Fruit fly (Drosophila melanogaster) whole organism, embryonic: ENCODE data around the gene ZnT77C.
A peak's percentile ranks its signal among the peaks of the same experiment; 100 is the strongest.

Source experiments
- Bteb2 ChIP-seq: fragments of 200-800 bp; sonication (Bioruptor generic); optimal IDR thresholded peaks from 2 replicates; lab custom pipeline; 2016; ENCODE audit warnings: missing biosample characterization, missing genetic modification characterization
- CG10366 ChIP-seq: fragments of 200-800 bp; sonication (Bioruptor generic); IDR thresholded peaks from 2 replicates; pipeline ENCODE4 v1.3.6; 2022; ENCODE audit warnings: missing biosample characterization, missing genetic modification characterization
- CG12659 ChIP-seq: fragments of 200-800 bp; sonication (Bioruptor generic); optimal IDR thresholded peaks from 3 replicates; lab custom pipeline; 2017; ENCODE audit warnings: mild to moderate bottlenecking, missing biosample characterization, missing genetic modification reagents, missing genetic modification characterization
- CG12942 ChIP-seq: fragments of 200-800 bp; sonication (Bioruptor generic); optimal IDR thresholded peaks from 3 replicates; lab custom pipeline; 2016; ENCODE audit warnings: missing biosample characterization, missing genetic modification characterization
- CG13296 ChIP-seq: fragments of 200-800 bp; sonication (Bioruptor generic); optimal IDR thresholded peaks from 3 replicates; lab custom pipeline; 2018; ENCODE audit warnings: missing biosample characterization, mild to moderate bottlenecking, missing genetic modification characterization
- CG14710 ChIP-seq: fragments of 200-800 bp; sonication (Bioruptor generic); optimal IDR thresholded peaks from 3 replicates; lab custom pipeline; 2019; ENCODE audit warnings: missing biosample characterization, mild to moderate bottlenecking, missing genetic modification characterization, moderate library complexity
- CG1602 ChIP-seq: fragments of 200-800 bp; sonication (Bioruptor generic); optimal IDR thresholded peaks from 3 replicates; lab custom pipeline; 2016; ENCODE audit warnings: missing biosample characterization, missing genetic modification characterization
- CG17186 ChIP-seq: fragments of 200-800 bp; sonication (Bioruptor generic); optimal IDR thresholded peaks from 3 replicates; lab custom pipeline; 2017; ENCODE audit warnings: missing biosample characterization, missing genetic modification reagents, missing genetic modification characterization
- CG18619 ChIP-seq: fragments of 200-800 bp; sonication (Bioruptor generic); optimal IDR thresholded peaks from 3 replicates; lab custom pipeline; 2017; ENCODE audit warnings: missing biosample characterization, mild to moderate bottlenecking, missing genetic modification characterization
- CG2120 ChIP-seq: fragments of 200-800 bp; sonication (Bioruptor generic); optimal IDR thresholded peaks from 3 replicates; lab custom pipeline; 2016; ENCODE audit warnings: missing biosample characterization, missing genetic modification characterization
- CG2129 ChIP-seq: fragments of 200-800 bp; sonication (Bioruptor generic); IDR thresholded peaks from 2 replicates; pipeline ENCODE4 v1.3.6; 2022; ENCODE audit warnings: missing biosample characterization, missing genetic modification characterization; ENCODE audit not compliant: partially characterized antibody
- CG2889 ChIP-seq: fragments of 200-800 bp; sonication (Bioruptor generic); IDR thresholded peaks from 3 replicates; pipeline ENCODE4 v1.3.6; 2022; ENCODE audit warnings: missing biosample characterization, missing genetic modification characterization
- CG31365 ChIP-seq: fragments of 200-800 bp; sonication (Bioruptor generic); optimal IDR thresholded peaks from 2 replicates; lab custom pipeline; 2018; ENCODE audit warnings: missing biosample characterization, mild to moderate bottlenecking, missing genetic modification characterization
- CG31441 ChIP-seq: fragments of 200-800 bp; sonication (Bioruptor generic); IDR thresholded peaks from 2 replicates; pipeline ENCODE4 v1.3.6; 2022; ENCODE audit warnings: missing biosample characterization, missing genetic modification characterization
- CG34422 ChIP-seq: fragments of 200-800 bp; sonication (Bioruptor generic); IDR thresholded peaks from 3 replicates; pipeline ENCODE4 v1.3.6; 2022; ENCODE audit warnings: missing biosample characterization, missing genetic modification characterization
- CG4424 ChIP-seq: fragments of 200-800 bp; sonication (Bioruptor generic); optimal IDR thresholded peaks from 3 replicates; lab custom pipeline; 2016; ENCODE audit warnings: missing biosample characterization, missing genetic modification characterization
- CG5180 ChIP-seq: fragments of 200-800 bp; sonication (Bioruptor generic); optimal IDR thresholded peaks from 3 replicates; lab custom pipeline; 2017; ENCODE audit warnings: missing biosample characterization, missing genetic modification characterization, mild to moderate bottlenecking, moderate library complexity, missing genetic modification reagents
- CG6175 ChIP-seq: fragments of 200-800 bp; sonication (Bioruptor generic); IDR thresholded peaks from 3 replicates; pipeline ENCODE4 v1.3.6; 2022; ENCODE audit warnings: missing biosample characterization, missing genetic modification characterization
- CG8290 ChIP-seq, 3 experiments: fragments of 200-800 bp; sonication (Bioruptor generic); optimal IDR thresholded peaks; 2 replicates each; lab custom pipeline; 2016 to 2019; ENCODE audit warnings: missing biosample characterization in 3 of 3, missing genetic modification characterization in 3 of 3, mild to moderate bottlenecking in 2 of 3, moderate library complexity in 1 of 3
- Chrac-16 ChIP-seq: fragments of 200-800 bp; sonication (Bioruptor generic); optimal IDR thresholded peaks from 3 replicates; lab custom pipeline; 2016; ENCODE audit warnings: missing biosample characterization, missing genetic modification characterization
- D ChIP-seq, 2 experiments: fragments of 200-800 bp in 1 of 2; fragments of >200 bp in 1 of 2; sonication (Bioruptor generic) in 1 of 2; optimal IDR thresholded peaks; 2 replicates in 1 of 2; 3 replicates in 1 of 2; lab custom pipeline; 2017; ENCODE audit warnings: mild to moderate bottlenecking in 1 of 2, missing biosample characterization in 1 of 2, missing genetic modification characterization in 1 of 2, missing genetic modification reagents in 1 of 2
- Dad ChIP-seq: fragments of 200-800 bp; sonication (Bioruptor generic); optimal IDR thresholded peaks from 3 replicates; lab custom pipeline; 2016; ENCODE audit warnings: missing biosample characterization, missing genetic modification characterization
- Dek ChIP-seq: fragments of 200-800 bp; sonication (Bioruptor generic); optimal IDR thresholded peaks from 3 replicates; lab custom pipeline; 2019; ENCODE audit warnings: missing biosample characterization, mild to moderate bottlenecking, missing genetic modification characterization, moderate library complexity
- Dip2 ChIP-seq: fragments of 200-800 bp; sonication (Bioruptor generic); IDR thresholded peaks from 2 replicates; pipeline ENCODE4 v1.3.6; 2022; ENCODE audit warnings: missing biosample characterization, missing genetic modification characterization
- HLH54F ChIP-seq: fragments of 200-800 bp; sonication (Bioruptor generic); optimal IDR thresholded peaks from 3 replicates; lab custom pipeline; 2016; ENCODE audit warnings: missing biosample characterization, missing genetic modification characterization
- Hand ChIP-seq: fragments of 200-800 bp; sonication (Bioruptor generic); optimal IDR thresholded peaks from 2 replicates; lab custom pipeline; 2017; ENCODE audit warnings: mild to moderate bottlenecking, missing biosample characterization, missing genetic modification reagents, missing genetic modification characterization
- Hmr ChIP-seq: fragments of 200-800 bp; sonication (Bioruptor generic); optimal IDR thresholded peaks from 3 replicates; lab custom pipeline; 2017; ENCODE audit warnings: mild to moderate bottlenecking, missing biosample characterization, missing genetic modification reagents, missing genetic modification characterization
- Hr3 ChIP-seq: fragments of 200-800 bp; sonication (Bioruptor generic); optimal IDR thresholded peaks from 3 replicates; lab custom pipeline; 2016; ENCODE audit warnings: missing biosample characterization, missing genetic modification characterization
- Myb ChIP-seq: fragments of 200-800 bp; sonication (Bioruptor generic); optimal IDR thresholded peaks from 2 replicates; lab custom pipeline; 2016; ENCODE audit warnings: missing biosample characterization, missing genetic modification characterization
- Neu2 ChIP-seq: fragments of 200-800 bp; sonication (Bioruptor generic); optimal IDR thresholded peaks from 3 replicates; lab custom pipeline; 2016; ENCODE audit warnings: missing biosample characterization, missing genetic modification characterization, borderline replicate concordance
- Sry-β ChIP-seq: fragments of 200-800 bp; sonication (Bioruptor generic); optimal IDR thresholded peaks from 2 replicates; lab custom pipeline; 2018; ENCODE audit warnings: missing biosample characterization, mild to moderate bottlenecking, missing genetic modification characterization, moderate library complexity
- ato ChIP-seq: fragments of 200-800 bp; sonication (Bioruptor generic); IDR thresholded peaks from 2 replicates; pipeline ENCODE4 v1.3.6; 2022; ENCODE audit warnings: missing biosample characterization, missing genetic modification characterization; ENCODE audit not compliant: partially characterized antibody
- bigmax ChIP-seq: fragments of 200-800 bp; sonication (Bioruptor generic); optimal IDR thresholded peaks from 2 replicates; lab custom pipeline; 2018; ENCODE audit warnings: missing biosample characterization, mild to moderate bottlenecking, missing genetic modification characterization
- btn ChIP-seq: fragments of 200-800 bp; sonication (Bioruptor generic); optimal IDR thresholded peaks from 2 replicates; lab custom pipeline; 2016; ENCODE audit warnings: missing biosample characterization, missing genetic modification characterization
- dimm ChIP-seq: fragments of 200-800 bp; sonication (Bioruptor generic); IDR thresholded peaks from 2 replicates; pipeline ENCODE4 v1.3.6; 2022; ENCODE audit warnings: missing biosample characterization, missing genetic modification characterization
- dm ChIP-seq: fragments of 200-800 bp; sonication (Bioruptor generic); optimal IDR thresholded peaks from 3 replicates; lab custom pipeline; 2016; ENCODE audit warnings: missing biosample characterization, missing genetic modification characterization
- fd96Cb ChIP-seq: fragments of 200-800 bp; sonication (Bioruptor generic); optimal IDR thresholded peaks from 2 replicates; lab custom pipeline; 2018; ENCODE audit warnings: missing biosample characterization, mild to moderate bottlenecking, missing genetic modification characterization, moderate library complexity
- ftz-f1 ChIP-seq: fragments of 200-800 bp; sonication (Bioruptor generic); optimal IDR thresholded peaks from 2 replicates; lab custom pipeline; 2016; ENCODE audit warnings: missing biosample characterization, missing genetic modification characterization
- insv ChIP-seq, 2 experiments: fragments of 200-800 bp; sonication (Bioruptor generic); optimal IDR thresholded peaks; 3 replicates each; lab custom pipeline; 2016 to 2018; ENCODE audit warnings: missing biosample characterization in 2 of 2, missing genetic modification characterization in 2 of 2
- lab ChIP-seq: fragments of 200-800 bp; sonication (Bioruptor generic); optimal IDR thresholded peaks from 3 replicates; lab custom pipeline; 2017; ENCODE audit warnings: missing biosample characterization, missing genetic modification characterization, mild to moderate bottlenecking, moderate library complexity, missing genetic modification reagents
- prd ChIP-seq, 3 experiments: fragments of >200 bp in 2 of 3; fragments of 200-800 bp in 1 of 3; sonication (Bioruptor generic) in 1 of 3; optimal IDR thresholded peaks in 2 of 3; IDR thresholded peaks in 1 of 3; 2 replicates in 2 of 3; 3 replicates in 1 of 3; pipeline versions ENCODE4 v1.3.6 to Lab custom; 2017 to 2022; ENCODE audit warnings: missing biosample characterization in 1 of 3, missing genetic modification characterization in 1 of 3
- row ChIP-seq: fragments of 200-800 bp; sonication (Bioruptor generic); IDR thresholded peaks from 3 replicates; pipeline ENCODE4 v1.3.6; 2022; ENCODE audit warnings: missing biosample characterization, missing genetic modification characterization
- sd ChIP-seq: fragments of 200-800 bp; sonication (Bioruptor generic); optimal IDR thresholded peaks from 3 replicates; lab custom pipeline; 2018; ENCODE audit warnings: missing biosample characterization, mild to moderate bottlenecking, missing genetic modification characterization, moderate library complexity
- shn ChIP-seq: fragments of 200-800 bp; sonication (Bioruptor generic); optimal IDR thresholded peaks from 3 replicates; lab custom pipeline; 2016; ENCODE audit warnings: missing biosample characterization, missing genetic modification characterization
- trh ChIP-seq: fragments of 200-800 bp; sonication (Bioruptor generic); optimal IDR thresholded peaks from 2 replicates; lab custom pipeline; 2016; ENCODE audit warnings: missing biosample characterization, missing genetic modification characterization
- zfh2 ChIP-seq: fragments of 200-800 bp; sonication (Bioruptor generic); optimal IDR thresholded peaks from 2 replicates; lab custom pipeline; 2016; ENCODE audit warnings: missing biosample characterization, missing genetic modification characterization

Gene ZnT77C

DNA sequence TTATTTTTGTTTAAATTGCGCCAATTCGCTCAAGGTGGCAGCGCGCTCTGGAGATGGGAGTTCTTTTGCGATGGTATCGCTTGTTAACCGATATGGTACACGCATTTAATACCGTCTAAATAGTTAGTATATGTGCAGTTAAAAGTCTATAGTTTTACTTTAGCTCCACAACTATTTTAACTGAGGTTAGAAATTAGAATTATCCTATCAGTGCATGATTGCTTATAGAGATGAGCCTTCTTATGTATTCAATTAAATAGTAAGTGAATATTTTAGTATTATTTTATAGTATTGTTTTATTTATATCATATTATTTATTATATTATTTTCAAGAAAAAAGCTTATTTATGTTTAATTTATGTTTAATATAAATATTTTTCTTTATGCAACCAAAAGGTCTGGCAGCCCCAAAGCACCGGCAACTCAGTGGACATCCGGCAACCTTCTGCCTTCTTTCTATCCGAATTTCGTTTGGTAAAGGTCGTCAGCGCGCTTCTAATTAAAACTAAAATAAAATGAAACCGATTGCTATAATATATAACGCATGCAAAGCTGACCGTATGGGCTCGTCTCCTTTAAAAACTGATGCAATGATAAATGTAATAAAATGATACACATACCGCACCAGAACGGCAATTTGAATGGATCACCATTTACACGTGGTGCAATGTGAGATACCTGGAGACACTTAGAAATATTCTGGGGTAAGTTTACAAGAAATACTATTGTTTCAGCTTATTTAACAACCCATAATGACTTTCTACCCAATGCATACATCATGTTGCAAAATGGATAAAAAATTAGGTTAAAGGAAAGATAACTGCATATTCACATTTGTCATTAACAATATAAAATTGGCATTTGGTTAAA is 41.7 kb downstream of the ZnT77C start, which contains the start of gene CG5199 (continued):
- TF ChIP-seq CG10366 (peak; percentile 30), Dad (GFP tag; lab: Kevin White, UChicago) (no peak), HLH54F (GFP tag; lab: Kevin White, UChicago) (peak; percentile 25), CG2129 (GFP tag; lab: Robert Waterston, UW) (peak; percentile 61; the same call in 1 of the 2 replicates), shn (GFP tag; lab: Kevin White, UChicago) (peak; percentile 22), CG34422 (GFP tag; lab: Robert Waterston, UW) (peak; percentile 57), D (optimal IDR thresholded peaks at IDR 0.05; lab: Kevin White, UChicago) (no peak), D (GFP tag; optimal IDR thresholded peaks at IDR 0.05; lab: Kevin White, UChicago) (peak; percentile 57), CG12659 (peak; percentile 77), CG2889 (GFP tag; lab: Robert Waterston, UW) (no peak; the same call in 2 of the 3 replicates), CG6175 (GFP tag; lab: Robert Waterston, UW) (0 out of 3 replicates have a peak, but pooled peaks have one; percentile 51), CG12942 (GFP tag; lab: Kevin White, UChicago) (peak; percentile 50), CG14710 (peak; percentile 86), CG31441 (GFP tag; lab: Robert Waterston, UW) (peak; percentile 79), CG1602 (GFP tag; lab: Kevin White, UChicago) (peak; percentile 56), ftz-f1 (GFP tag; lab: Kevin White, UChicago) (peak; percentile 37), sd (no peak), CG31365 (no peak), insv (GFP tag; optimal IDR thresholded peaks at IDR 0.05; lab: Kevin White, UChicago) (peak in 1 of 2 experiments; percentile 44), CG8290 (GFP tag; optimal IDR thresholded peaks at IDR 0.05; lab: Kevin White, UChicago) (peak; percentile 30), CG8290 (tag; optimal IDR thresholded peaks at IDR 0.05; lab: Kevin White, UChicago) (no peak), btn (GFP tag; lab: Kevin White, UChicago) (no peak), Hr3 (GFP tag; lab: Kevin White, UChicago) (peak; percentile 79), Dip2 (GFP tag; lab: Robert Waterston, UW) (no peak), CG4424 (GFP tag; lab: Kevin White, UChicago) (peak; percentile 78), ato (GFP tag; lab: Robert Waterston, UW) (peak; percentile 32; the same call in 1 of the 2 replicates), CG17186 (GFP tag; lab: Kevin White, UChicago) (peak; percentile 41), dm (GFP tag; lab: Kevin White, UChicago) (peak; percentile 87), Dek (peak; percentile 59), Sry-β (peak; percentile 37), CG2120 (peak; percentile 62), Hand (GFP tag; lab: Kevin White, UChicago) (no peak), dimm (no peak), CG18619 (GFP tag; lab: Kevin White, UChicago) (peak; percentile 55), trh (GFP tag; lab: Kevin White, UChicago) (no peak), prd (optimal IDR thresholded peaks at IDR 0.05; lab: Kevin White, UChicago) (no peak), prd (GFP tag; IDR thresholded peaks at IDR 0.05; lab: Robert Waterston, UW) (peak; percentile 85), fd96Cb (peak; percentile 76), CG13296 (GFP tag; lab: Kevin White, UChicago) (peak; percentile 54), CG5180 (no peak), lab (GFP tag; lab: Kevin White, UChicago) (peak; percentile 77), Myb (GFP tag; lab: Kevin White, UChicago) (peak; percentile 25), Chrac-16 (GFP tag; lab: Kevin White, UChicago) (peak; percentile 72), bigmax (GFP tag; lab: Kevin White, UChicago) (peak; percentile 63), Neu2 (GFP tag; lab: Kevin White, UChicago) (no peak), Hmr (GFP tag; lab: Kevin White, UChicago) (peak; percentile 75), row (GFP tag; lab: Robert Waterston, UW) (peak; percentile 80), Bteb2 (GFP tag; lab: Kevin White, UChicago) (no peak), zfh2 (peak; percentile 53)
